Worm (Caenorhabditis elegans): ENCODE data around the gene T20G5.13.

Gene T20G5.13

DNA sequence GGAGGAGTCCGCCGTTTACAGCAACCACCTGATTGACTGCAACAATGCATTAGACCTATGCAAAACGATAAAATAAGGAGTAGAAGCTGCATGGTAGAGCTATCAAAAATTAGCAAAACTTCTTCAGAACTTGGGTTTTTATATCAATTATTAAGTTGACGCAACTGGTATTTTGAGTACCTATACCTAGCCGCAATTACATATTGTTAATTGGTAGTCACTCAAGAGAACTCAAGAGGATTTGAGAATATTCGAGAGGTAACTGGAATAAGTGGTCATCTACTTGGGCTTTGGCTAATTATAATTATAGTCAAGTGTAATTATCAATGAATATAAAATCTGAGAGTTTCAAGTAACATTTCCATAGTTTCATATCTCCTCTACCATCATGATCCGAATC is at the start of gene T20G5.13, which contains the start of gene T20G5.12:
T20G5.13 (minus strand) TSS at position 101 of the 400 bp plus-strand sequence.
T20G5.12 (plus strand) TSS at position 370 of the 400 bp plus-strand sequence.
- TF ChIP-seq ceh-28 (tag; optimal IDR thresholded peaks at IDR 0.05) (no peak), dpl-1 (GFP tag; optimal IDR thresholded peaks at IDR 0.05) (no peak), tag-97 (GFP tag; IDR thresholded peaks at IDR 0.05) (no peak), ztf-11 (tag; optimal IDR thresholded peaks at IDR 0.05) (no peak), Y5F2A.4 (GFP tag; optimal IDR thresholded peaks at IDR 0.05) (no peak), dmd-9 (GFP tag; IDR thresholded peaks at IDR 0.05) (no peak), unc-130 (GFP tag; optimal IDR thresholded peaks at IDR 0.05) (no peak), nhr-48 (tag; optimal IDR thresholded peaks at IDR 0.05) (no peak), daf-19 (GFP tag; conservative IDR thresholded peaks at IDR 0.05) (no peak), saeg-2 (GFP tag; IDR thresholded peaks at IDR 0.05) (no peak), Y105C5A.15 (GFP tag; IDR thresholded peaks at IDR 0.05) (no peak)

DNA sequence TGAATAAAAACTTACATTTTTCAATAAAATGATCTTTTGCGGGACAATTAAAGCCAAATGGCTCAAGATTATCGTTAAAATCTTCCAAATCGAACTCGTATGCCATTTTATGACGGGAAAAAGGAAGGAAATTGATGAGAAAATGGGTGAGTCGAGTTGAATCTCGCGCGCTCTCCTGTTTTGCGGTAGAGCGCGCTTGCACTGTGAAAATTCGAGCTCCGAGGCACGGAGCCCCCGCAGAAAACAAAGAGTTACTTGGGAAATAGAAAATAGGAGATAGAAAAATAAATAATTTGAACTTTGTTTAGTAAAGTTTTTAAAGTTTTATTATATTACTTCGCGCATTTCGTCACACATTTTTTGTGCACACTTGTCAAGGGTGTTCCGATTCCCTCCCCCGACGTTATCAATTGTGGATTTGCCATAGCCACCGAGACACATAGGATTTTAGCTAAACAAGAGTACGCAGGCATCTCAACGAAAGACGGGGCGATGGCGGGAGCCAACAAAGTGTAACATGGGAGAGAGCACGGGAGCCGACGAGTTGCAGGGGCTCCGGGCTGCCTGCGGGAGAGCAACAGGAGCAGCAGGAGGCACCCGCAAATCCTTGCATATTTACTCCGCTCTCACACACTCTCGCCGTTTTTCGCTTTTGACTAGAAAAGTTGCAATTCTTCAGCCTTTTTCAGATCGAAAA is 47.5 kb upstream of the T20G5.13 start, which contains the start of the genes div-1 and cor-1:
div-1 (minus strand) TSS at position 119 of the 697 bp plus-strand sequence.
cor-1 (plus strand) TSS at position 671 of the 697 bp plus-strand sequence.
- TF ChIP-seq nhr-237 (tag; optimal IDR thresholded peaks at IDR 0.05) (no peak), ceh-44 (GFP tag; IDR thresholded peaks at IDR 0.05) (no peak), lim-7 (GFP tag; IDR thresholded peaks at IDR 0.05) (no peak), hlh-11 (tag; optimal IDR thresholded peaks at IDR 0.05) (peak; percentile 23), hif-1 (tag; optimal IDR thresholded peaks at IDR 0.05) (peak in 1 of 2 experiments; percentile 1), mxl-3 (GFP tag; optimal IDR thresholded peaks at IDR 0.05) (no peak), ama-1 (optimal IDR thresholded peaks at IDR 0.05) (no peak), php-3 (GFP tag; IDR thresholded peaks at IDR 0.05) (no peak), dpl-1 (GFP tag; optimal IDR thresholded peaks at IDR 0.05) (peak; percentile 73), Y5F2A.4 (GFP tag; optimal IDR thresholded peaks at IDR 0.05) (no peak), nhr-77 (tag; optimal IDR thresholded peaks at IDR 0.05) (peak; percentile 17), mes-2 (tag; optimal IDR thresholded peaks at IDR 0.05; ENCODE audit: poor library complexity, severe bottlenecking) (peak; percentile 73), saeg-2 (GFP tag; IDR thresholded peaks at IDR 0.05) (no peak), lin-38 (GFP tag; IDR thresholded peaks at IDR 0.05) (peak; percentile 93), T26A8.4 (GFP tag; IDR thresholded peaks at IDR 0.05) (no peak), ZK337.2 (GFP tag; IDR thresholded peaks at IDR 0.05) (no peak), egl-43 (GFP tag; IDR thresholded peaks at IDR 0.05) (peak; percentile 62; the same call in 1 of the 2 replicates), attf-4 (tag; optimal IDR thresholded peaks at IDR 0.05) (no peak), tag-97 (GFP tag; IDR thresholded peaks at IDR 0.05) (no peak), D1046.2 (GFP tag; IDR thresholded peaks at IDR 0.05) (no peak), nhr-28 (tag; optimal IDR thresholded peaks at IDR 0.05) (peak; percentile 12), set-16 (GFP tag; IDR thresholded peaks at IDR 0.05) (peak; percentile 75), hlh-30 (tag; optimal IDR thresholded peaks at IDR 0.05; ENCODE audit: insufficient read depth) (no peak), lsy-2 (tag; optimal IDR thresholded peaks at IDR 0.05) (peak in 1 of 2 experiments; percentile 53), lin-39 (tag; optimal IDR thresholded peaks at IDR 0.05) (no peak), unc-62 (GFP tag; optimal IDR thresholded peaks at IDR 0.05 in 1 of 2) (peak in 1 of 2 experiments; percentile 90), unc-62 (tag; optimal IDR thresholded peaks at IDR 0.05) (no peak)

DNA sequence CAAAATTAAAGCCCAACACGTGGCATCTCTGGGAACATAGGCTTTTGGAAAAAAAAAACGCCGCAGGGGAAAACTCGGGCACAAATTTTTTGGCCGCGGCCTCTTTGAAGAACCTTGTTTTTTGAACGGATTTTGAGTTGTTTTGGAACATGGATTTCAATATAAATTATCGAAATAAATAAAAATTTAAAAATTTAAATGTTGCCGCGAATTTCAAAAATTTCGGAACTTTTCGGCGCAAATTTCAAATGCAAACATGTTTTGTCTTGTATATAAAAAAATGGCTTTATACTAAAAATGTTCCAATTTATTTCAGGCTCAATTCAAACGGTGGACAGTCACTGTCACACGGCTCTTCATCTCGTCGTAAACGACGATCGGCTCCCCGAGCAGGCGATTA is 42.9 kb upstream of the T20G5.13 start:
- peak; percentile 95 for TF ChIP-seq aha-1 (tag)
- TF ChIP-seq daf-19 (GFP tag; conservative IDR thresholded peaks at IDR 0.05): no peak

DNA sequence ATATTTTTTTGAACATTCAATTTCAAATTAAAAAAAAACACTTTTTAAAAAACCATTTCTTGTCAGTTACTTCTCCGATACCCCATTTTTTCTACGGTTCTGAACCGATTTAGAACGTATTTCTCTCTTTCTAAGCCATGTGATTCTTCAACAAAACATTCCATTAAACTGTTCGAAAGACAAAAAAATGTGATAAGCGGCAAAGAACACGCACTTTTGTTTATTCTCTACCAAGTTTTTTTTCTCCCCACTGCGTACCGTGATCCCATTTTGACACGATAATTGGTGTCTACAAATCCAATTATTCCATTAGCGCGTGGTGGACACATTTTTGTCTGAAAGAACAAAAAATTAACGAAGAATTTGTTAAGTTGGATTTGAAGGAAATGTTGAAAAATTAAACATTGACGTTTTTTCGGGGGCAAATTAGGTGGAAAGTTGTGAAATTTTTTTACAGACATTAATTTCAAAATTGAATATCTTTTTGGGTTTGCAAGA is 40.2 kb upstream of the T20G5.13 start:
- TF ChIP-seq pha-4 (GFP tag; IDR thresholded peaks at IDR 0.05) (no peak), pha-4 (tag; optimal IDR thresholded peaks at IDR 0.05) (no peak), hlh-11 (tag; optimal IDR thresholded peaks at IDR 0.05) (peak; percentile 14), unc-62 (GFP tag; optimal IDR thresholded peaks at IDR 0.05 in 1 of 2) (peak in 1 of 2 experiments; percentile 69), unc-62 (tag; optimal IDR thresholded peaks at IDR 0.05) (no peak), spr-1 (tag; optimal IDR thresholded peaks at IDR 0.05) (no peak), mdl-1 (tag; optimal IDR thresholded peaks at IDR 0.05) (peak in 1 of 2 experiments; percentile 45), sdz-12 (GFP tag; optimal IDR thresholded peaks at IDR 0.05) (no peak), ama-1 (optimal IDR thresholded peaks at IDR 0.05) (no peak), tag-97 (GFP tag; IDR thresholded peaks at IDR 0.05) (no peak)

Data from whole organism, L4 larva.